Worm (Caenorhabditis elegans) whole organism, L1 larva: ENCODE measurements around the gene rbm-28.

Experiments
- ama-1 ChIP-seq: fragments of 150-350 bp; optimal IDR thresholded peaks from 2 replicates; lab custom pipeline; 2014
- fkh-10 ChIP-seq: sonication (generic microtip); optimal IDR thresholded peaks from 2 replicates; lab custom pipeline; 2017; ENCODE audit warnings: missing biosample characterization, missing genetic modification reagents, missing genetic modification characterization
- fkh-4 ChIP-seq: sonication (generic microtip); optimal IDR thresholded peaks from 2 replicates; lab custom pipeline; 2016; ENCODE audit warnings: missing compliant biosample characterization, missing genetic modification characterization, borderline replicate concordance
- lin-13 ChIP-seq: fragments of 150-350 bp; optimal IDR thresholded peaks from 2 replicates; lab custom pipeline; 2014; ENCODE audit warnings: missing biosample characterization, missing genetic modification reagents, missing genetic modification characterization
- mab-9 ChIP-seq: fragments of 200-800 bp; sonication (Bioruptor generic); IDR thresholded peaks from 2 replicates; pipeline ENCODE4 v1.3.6; 2022; ENCODE audit warnings: missing genetic modification reagents, missing genetic modification characterization, missing compliant biosample characterization
- mep-1 ChIP-seq: fragments of 150-350 bp; optimal IDR thresholded peaks from 2 replicates; lab custom pipeline; 2014; ENCODE audit warnings: missing biosample characterization, missing genetic modification characterization
- nhr-237 ChIP-seq: fragments of 150-350 bp; optimal IDR thresholded peaks from 2 replicates; lab custom pipeline; 2014; ENCODE audit warnings: missing biosample characterization, missing genetic modification characterization
- nhr-28 ChIP-seq: fragments of 150-350 bp; optimal IDR thresholded peaks from 2 replicates; lab custom pipeline; 2014; ENCODE audit warnings: missing biosample characterization, missing genetic modification characterization
- pqm-1 ChIP-seq: sonication (generic microtip); optimal IDR thresholded peaks from 3 replicates; lab custom pipeline; 2017; ENCODE audit warnings: missing biosample characterization, missing genetic modification characterization
- unc-62 ChIP-seq: fragments of 150-350 bp; optimal IDR thresholded peaks from 2 replicates; lab custom pipeline; 2014; ENCODE audit warnings: missing biosample characterization, missing genetic modification reagents, missing genetic modification characterization
- ztf-4 ChIP-seq: fragments of 150-350 bp; optimal IDR thresholded peaks from 2 replicates; lab custom pipeline; 2014; ENCODE audit warnings: missing biosample characterization, missing genetic modification characterization

- no peak for TF ChIP-seq mep-1 (tag; lab: Kevin White, UChicago)
- TF ChIP-seq pqm-1 (tag; lab: Kevin White, UChicago) = no peak
- no peak for TF ChIP-seq lin-13 (GFP tag; lab: Kevin White, UChicago)
- no peak for TF ChIP-seq unc-62 (GFP tag; lab: Kevin White, UChicago)
- TF ChIP-seq fkh-4 (tag; lab: Kevin White, UChicago) = no peak
- no peak for TF ChIP-seq ztf-4 (tag; lab: Kevin White, UChicago)
- no peak for TF ChIP-seq fkh-10 (GFP tag; lab: Kevin White, UChicago)
- no peak for TF ChIP-seq nhr-237 (tag; lab: Kevin White, UChicago)
- TF ChIP-seq ama-1 = no peak
- TF ChIP-seq nhr-28 (tag; lab: Kevin White, UChicago) = no peak
- TF ChIP-seq mab-9 (GFP tag; lab: Robert Waterston, UW) = no peak
These were observed 5.6 kb upstream of the rbm-28 start, which contains the start of gene R05H10.1 for ce11 chrII:14851483-14851882.
